Fruit fly (Drosophila melanogaster) whole organism, embryonic: ENCODE results near the gene papi.
A peak's percentile ranks its signal among the peaks of the same experiment; 100 is the strongest.

Experiments
- Aef1 ChIP-seq: fragments of 200-800 bp; sonication (Bioruptor generic); IDR thresholded peaks from 3 replicates; pipeline ENCODE4 v1.3.6; 2022; ENCODE audit warnings: missing biosample characterization, missing genetic modification characterization
- CG11504 ChIP-seq: fragments of 200-800 bp; sonication (Bioruptor generic); optimal IDR thresholded peaks from 3 replicates; lab custom pipeline; 2019; ENCODE audit warnings: missing biosample characterization, mild to moderate bottlenecking, missing genetic modification characterization, moderate library complexity
- CG11560 ChIP-seq: fragments of 200-800 bp; sonication (Bioruptor generic); IDR thresholded peaks from 3 replicates; pipeline ENCODE4 v1.3.6; 2022; ENCODE audit warnings: missing biosample characterization, missing genetic modification characterization
- CG12071 ChIP-seq: fragments of 200-800 bp; sonication (Bioruptor generic); optimal IDR thresholded peaks from 3 replicates; lab custom pipeline; 2018; ENCODE audit warnings: missing biosample characterization, mild to moderate bottlenecking, missing genetic modification characterization
- CG12942 ChIP-seq: fragments of 200-800 bp; sonication (Bioruptor generic); optimal IDR thresholded peaks from 3 replicates; lab custom pipeline; 2016; ENCODE audit warnings: missing biosample characterization, missing genetic modification characterization
- CG13123 ChIP-seq: fragments of 200-800 bp; sonication (Bioruptor generic); optimal IDR thresholded peaks from 2 replicates; lab custom pipeline; 2016; ENCODE audit warnings: missing biosample characterization, missing genetic modification characterization
- CG13424 ChIP-seq: fragments of 200-800 bp; sonication (Bioruptor generic); optimal IDR thresholded peaks from 2 replicates; lab custom pipeline; 2019; ENCODE audit warnings: missing biosample characterization, mild to moderate bottlenecking, missing genetic modification characterization, moderate library complexity
- CG13624 ChIP-seq: fragments of 200-800 bp; sonication (Bioruptor generic); optimal IDR thresholded peaks from 2 replicates; lab custom pipeline; 2016; ENCODE audit warnings: missing biosample characterization, missing genetic modification characterization
- CG14014 ChIP-seq: fragments of 200-800 bp; sonication (Bioruptor generic); IDR thresholded peaks from 2 replicates; pipeline ENCODE4 v1.3.6; 2022; ENCODE audit warnings: missing biosample characterization, missing genetic modification characterization
- CG14441 ChIP-seq: fragments of 200-800 bp; sonication (Bioruptor generic); IDR thresholded peaks from 2 replicates; pipeline ENCODE4 v1.3.6; 2022; ENCODE audit warnings: missing biosample characterization, missing genetic modification characterization
- CG16815 ChIP-seq: fragments of 200-800 bp; sonication (Bioruptor generic); optimal IDR thresholded peaks from 3 replicates; lab custom pipeline; 2017; ENCODE audit warnings: missing biosample characterization, mild to moderate bottlenecking, missing genetic modification characterization
- CG17186 ChIP-seq: fragments of 200-800 bp; sonication (Bioruptor generic); optimal IDR thresholded peaks from 3 replicates; lab custom pipeline; 2017; ENCODE audit warnings: missing biosample characterization, missing genetic modification reagents, missing genetic modification characterization
- CG2202 ChIP-seq: fragments of 200-800 bp; sonication (Bioruptor generic); optimal IDR thresholded peaks from 2 replicates; lab custom pipeline; 2018; ENCODE audit warnings: missing biosample characterization, mild to moderate bottlenecking, missing genetic modification characterization
- CG2678 ChIP-seq: fragments of 200-800 bp; sonication (Bioruptor generic); optimal IDR thresholded peaks from 3 replicates; lab custom pipeline; 2019; ENCODE audit warnings: missing biosample characterization, mild to moderate bottlenecking, missing genetic modification characterization, moderate library complexity
- CG32532 ChIP-seq: fragments of 200-800 bp; sonication (Bioruptor generic); IDR thresholded peaks from 2 replicates; pipeline ENCODE4 v1.3.6; 2022; ENCODE audit warnings: missing biosample characterization, missing genetic modification characterization
- CG4360 ChIP-seq: fragments of 200-800 bp; sonication (Bioruptor generic); IDR thresholded peaks from 2 replicates; pipeline ENCODE4 v1.3.6; 2022; ENCODE audit warnings: missing biosample characterization, missing genetic modification characterization
- CG4424 ChIP-seq: fragments of 200-800 bp; sonication (Bioruptor generic); optimal IDR thresholded peaks from 3 replicates; lab custom pipeline; 2016; ENCODE audit warnings: missing biosample characterization, missing genetic modification characterization
- CG7372 ChIP-seq: fragments of 200-800 bp; sonication (Bioruptor generic); IDR thresholded peaks from 2 replicates; pipeline ENCODE4 v1.3.6; 2022; ENCODE audit warnings: missing biosample characterization, missing genetic modification characterization
- CG7556 ChIP-seq: fragments of 200-800 bp; sonication (Bioruptor generic); optimal IDR thresholded peaks from 2 replicates; lab custom pipeline; 2017; ENCODE audit warnings: missing biosample characterization, mild to moderate bottlenecking, missing genetic modification characterization
- CG8281 ChIP-seq: fragments of 200-800 bp; sonication (Bioruptor generic); optimal IDR thresholded peaks from 2 replicates; lab custom pipeline; 2018; ENCODE audit warnings: missing biosample characterization, mild to moderate bottlenecking, missing genetic modification characterization, moderate library complexity
- Camta ChIP-seq: fragments of 200-800 bp; sonication (Bioruptor generic); optimal IDR thresholded peaks from 2 replicates; lab custom pipeline; 2016; ENCODE audit warnings: missing biosample characterization, missing genetic modification characterization
- Drgx ChIP-seq: fragments of 200-800 bp; sonication (Bioruptor generic); IDR thresholded peaks from 2 replicates; pipeline ENCODE4 v1.3.6; 2022; ENCODE audit warnings: missing biosample characterization, missing genetic modification characterization
- E2f1 ChIP-seq: fragments of 200-800 bp; sonication (Bioruptor generic); IDR thresholded peaks from 2 replicates; pipeline ENCODE4 v1.3.6; 2022; ENCODE audit warnings: missing biosample characterization, missing genetic modification characterization
- Fer3 ChIP-seq: fragments of 200-800 bp; sonication (Bioruptor generic); optimal IDR thresholded peaks from 2 replicates; lab custom pipeline; 2018; ENCODE audit warnings: missing biosample characterization, mild to moderate bottlenecking, missing genetic modification characterization, moderate library complexity
- GATAe ChIP-seq: fragments of 200-800 bp; sonication (Bioruptor generic); conservative IDR thresholded peaks from 2 replicates; pipeline ENCODE4 v1.3.6; 2022; ENCODE audit warnings: missing biosample characterization, missing genetic modification characterization
- Gug ChIP-seq: fragments of 200-800 bp; sonication (Bioruptor generic); IDR thresholded peaks from 4 replicates; pipeline ENCODE4 v1.3.6; 2022; ENCODE audit warnings: missing biosample characterization, missing genetic modification characterization
- Hmr ChIP-seq: fragments of 200-800 bp; sonication (Bioruptor generic); optimal IDR thresholded peaks from 3 replicates; lab custom pipeline; 2017; ENCODE audit warnings: mild to moderate bottlenecking, missing biosample characterization, missing genetic modification reagents, missing genetic modification characterization
- Pdp1 ChIP-seq, 2 experiments: fragments of 200-800 bp; sonication (Bioruptor generic); optimal IDR thresholded peaks; 3 replicates each; lab custom pipeline; 2016; ENCODE audit warnings: missing biosample characterization in 2 of 2, missing genetic modification characterization in 2 of 2, mild to moderate bottlenecking in 1 of 2, moderate library complexity in 1 of 2
- Poxn ChIP-seq: fragments of 200-800 bp; sonication (Bioruptor generic); IDR thresholded peaks from 2 replicates; pipeline ENCODE4 v1.3.6; 2022; ENCODE audit warnings: missing biosample characterization, missing genetic modification characterization
- Scr ChIP-seq: fragments of 200-800 bp; sonication (Bioruptor generic); IDR thresholded peaks from 2 replicates; pipeline ENCODE4 v1.3.6; 2022; ENCODE audit warnings: missing biosample characterization, missing genetic modification characterization; ENCODE audit not compliant: partially characterized antibody
- Taf1 ChIP-seq: fragments of 200-800 bp; sonication (Bioruptor generic); IDR thresholded peaks from 2 replicates; pipeline ENCODE4 v1.3.6; 2022; ENCODE audit warnings: missing biosample characterization, missing genetic modification characterization
- Vsx1 ChIP-seq: fragments of 200-800 bp; sonication (Bioruptor generic); optimal IDR thresholded peaks from 2 replicates; lab custom pipeline; 2017; ENCODE audit warnings: missing biosample characterization, mild to moderate bottlenecking, missing genetic modification characterization, missing genetic modification reagents
- cas ChIP-seq: fragments of 200-800 bp; sonication (Bioruptor generic); IDR thresholded peaks from 2 replicates; pipeline ENCODE4 v1.3.6; 2022; ENCODE audit warnings: missing biosample characterization, missing genetic modification characterization
- cg ChIP-seq: fragments of 200-800 bp; sonication (Bioruptor generic); optimal IDR thresholded peaks from 3 replicates; lab custom pipeline; 2019; ENCODE audit warnings: missing biosample characterization, mild to moderate bottlenecking, missing genetic modification characterization, moderate library complexity
- chif ChIP-seq, 2 experiments: fragments of 200-800 bp; sonication (Bioruptor generic); optimal IDR thresholded peaks; 3 replicates each; lab custom pipeline; 2016; ENCODE audit warnings: missing biosample characterization in 2 of 2, missing genetic modification characterization in 2 of 2
- ci ChIP-seq: fragments of 200-800 bp; sonication (Bioruptor generic); IDR thresholded peaks from 3 replicates; pipeline ENCODE4 v1.3.6; 2022; ENCODE audit warnings: missing biosample characterization, missing genetic modification characterization
- crol ChIP-seq: fragments of 200-800 bp; sonication (Bioruptor generic); IDR thresholded peaks from 2 replicates; pipeline ENCODE4 v1.3.6; 2022; ENCODE audit warnings: missing biosample characterization, missing genetic modification characterization
- dati ChIP-seq: fragments of 200-800 bp; sonication (Bioruptor generic); IDR thresholded peaks from 2 replicates; pipeline ENCODE4 v1.3.6; 2022; ENCODE audit warnings: missing biosample characterization, missing genetic modification characterization
- en ChIP-seq: fragments of 200-800 bp; sonication (Bioruptor generic); optimal IDR thresholded peaks from 2 replicates; lab custom pipeline; 2016; ENCODE audit warnings: missing biosample characterization, missing genetic modification characterization
- fd64A ChIP-seq: fragments of 200-800 bp; sonication (Bioruptor generic); optimal IDR thresholded peaks from 3 replicates; lab custom pipeline; 2018; ENCODE audit warnings: missing biosample characterization, mild to moderate bottlenecking, missing genetic modification characterization
- pb ChIP-seq: fragments of 200-800 bp; sonication (Bioruptor generic); optimal IDR thresholded peaks from 3 replicates; lab custom pipeline; 2016; ENCODE audit warnings: missing biosample characterization, missing genetic modification characterization
- run ChIP-seq: fragments of 200-800 bp; sonication (Bioruptor generic); optimal IDR thresholded peaks from 3 replicates; lab custom pipeline; 2018; ENCODE audit warnings: missing biosample characterization, mild to moderate bottlenecking, missing genetic modification characterization
- sens-2 ChIP-seq: fragments of 200-800 bp; sonication (Bioruptor generic); IDR thresholded peaks from 2 replicates; pipeline ENCODE4 v1.3.6; 2022; ENCODE audit warnings: missing biosample characterization, missing genetic modification characterization
- slbo ChIP-seq: fragments of 200-800 bp; sonication (Bioruptor generic); IDR thresholded peaks from 2 replicates; pipeline ENCODE4 v1.3.6; 2022; ENCODE audit warnings: missing biosample characterization, missing genetic modification characterization
- tgo ChIP-seq: fragments of 200-800 bp; sonication (Bioruptor generic); IDR thresholded peaks from 3 replicates; pipeline ENCODE4 v1.3.6; 2022; ENCODE audit warnings: missing biosample characterization, missing genetic modification characterization
- tll ChIP-seq, 2 experiments: fragments of 200-800 bp in 1 of 2; fragments of >200 bp in 1 of 2; sonication (Bioruptor generic) in 1 of 2; optimal IDR thresholded peaks; 2 replicates each; lab custom pipeline; 2017 to 2019; ENCODE audit warnings: missing biosample characterization in 2 of 2, missing genetic modification characterization in 2 of 2, mild to moderate bottlenecking in 1 of 2, moderate library complexity in 1 of 2
- ttk ChIP-seq: fragments of 200-800 bp; sonication (Bioruptor generic); IDR thresholded peaks from 2 replicates; pipeline ENCODE4 v2.1.2; 2022; ENCODE audit warnings: missing biosample characterization, missing genetic modification characterization
- unc-4 ChIP-seq: fragments of 200-800 bp; sonication (Bioruptor generic); IDR thresholded peaks from 2 replicates; pipeline ENCODE4 v1.3.6; 2022; ENCODE audit warnings: missing biosample characterization, missing genetic modification characterization; ENCODE audit not compliant: partially characterized antibody
- yki ChIP-seq: fragments of >200 bp; optimal IDR thresholded peaks from 3 replicates; lab custom pipeline; 2018

papi gene

dm6 chr2L:2202853-2203717, 17.5 kb upstream of the papi start (continued):
- TF ChIP-seq sens-2 (GFP tag; lab: Robert Waterston, UW) (no peak), CG32532 (GFP tag; lab: Robert Waterston, UW) (peak; percentile 45; the same call in 1 of the 2 replicates), unc-4 (GFP tag; lab: Robert Waterston, UW) (peak; percentile 30; the same call in 1 of the 2 replicates), pb (no peak), Taf1 (GFP tag; lab: Robert Waterston, UW) (no peak), Drgx (GFP tag; lab: Robert Waterston, UW) (peak; percentile 69), cg (GFP tag; lab: Kevin White, UChicago) (peak; percentile 90), CG7556 (GFP tag; lab: Kevin White, UChicago) (no peak), yki (lab: Kevin White, UChicago) (no peak), CG11560 (tag; lab: Robert Waterston, UW) (no peak), CG16815 (GFP tag; lab: Kevin White, UChicago) (no peak), Camta (GFP tag; lab: Kevin White, UChicago) (no peak), dati (GFP tag; lab: Robert Waterston, UW) (no peak), Vsx1 (no peak), CG13123 (GFP tag; lab: Kevin White, UChicago) (no peak), Fer3 (tag; lab: Kevin White, UChicago) (no peak), Aef1 (GFP tag; lab: Robert Waterston, UW) (peak; percentile 56; the same call in 2 of the 3 replicates), CG12942 (GFP tag; lab: Kevin White, UChicago) (no peak), cas (no peak), CG7372 (GFP tag; lab: Robert Waterston, UW) (no peak), CG14014 (GFP tag; lab: Robert Waterston, UW) (no peak; the same call in 1 of the 2 replicates), GATAe (GFP tag; lab: Robert Waterston, UW) (no peak), CG2202 (tag; lab: Kevin White, UChicago) (no peak), CG14441 (GFP tag; lab: Robert Waterston, UW) (0 out of 2 replicates have a peak, but pooled peaks have one; percentile 15), tgo (GFP tag; lab: Robert Waterston, UW) (no peak), ci (peak; percentile 76), fd64A (no peak), CG8281 (tag; lab: Kevin White, UChicago) (no peak), slbo (0 out of 2 replicates have a peak, but pooled peaks have one; percentile 17), Gug (no peak), CG4360 (GFP tag; lab: Robert Waterston, UW) (peak; percentile 36; the same call in 1 of the 2 replicates), CG11504 (no peak), CG13624 (GFP tag; lab: Kevin White, UChicago) (no peak), run (tag; lab: Kevin White, UChicago) (peak; percentile 13), CG2678 (tag; lab: Kevin White, UChicago) (peak; percentile 3), Pdp1 (GFP tag; optimal IDR thresholded peaks at IDR 0.05; lab: Kevin White, UChicago) (peak in 1 of 2 experiments; percentile 37), CG17186 (GFP tag; lab: Kevin White, UChicago) (peak; percentile 19), crol (GFP tag; lab: Robert Waterston, UW) (peak; percentile 100), Hmr (GFP tag; lab: Kevin White, UChicago) (no peak), CG12071 (peak; percentile 1), en (GFP tag; lab: Kevin White, UChicago) (no peak), CG4424 (no peak), CG13424 (no peak), Scr (0 out of 2 replicates have a peak, but pooled peaks have one; percentile 13), chif (GFP tag; optimal IDR thresholded peaks at IDR 0.05; lab: Kevin White, UChicago) (no peak), Poxn (GFP tag; lab: Robert Waterston, UW) (no peak), ttk (0 out of 2 replicates have a peak, but pooled peaks have one; percentile 35), E2f1 (GFP tag; lab: Robert Waterston, UW) (no peak), tll (GFP tag; optimal IDR thresholded peaks at IDR 0.05; lab: Kevin White, UChicago) (no peak)
